Fruit fly (Drosophila melanogaster): Measurements from ENCODE around the gene NHP2.

The NHP2 gene

DNA sequence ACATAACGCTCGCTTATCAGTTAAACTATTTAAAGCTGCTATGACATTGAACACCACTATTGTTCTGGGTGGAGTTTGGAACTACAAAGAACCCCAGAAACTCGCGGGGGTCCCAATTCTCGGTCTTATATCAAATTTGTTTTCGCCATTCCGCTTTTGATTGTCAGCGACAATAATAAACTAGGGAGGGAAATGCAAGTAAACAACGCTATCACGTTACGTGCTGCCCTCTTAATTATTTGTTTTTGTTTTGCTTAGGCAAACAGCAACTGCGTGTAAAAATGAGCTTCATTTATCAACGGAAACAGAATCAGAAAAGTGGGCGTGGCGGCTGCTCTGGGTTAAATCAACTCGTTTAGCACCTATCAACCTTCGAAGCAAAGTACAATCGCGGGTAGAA lies 21.8 kb downstream of the NHP2 start (continued):
- TF ChIP-seq tll (GFP tag; optimal IDR thresholded peaks at IDR 0.05) (no peak), Camta (GFP tag; optimal IDR thresholded peaks at IDR 0.05) (no peak), CG15073 (GFP tag; optimal IDR thresholded peaks at IDR 0.05) (no peak), ATbp (GFP tag; optimal IDR thresholded peaks at IDR 0.05) (peak; percentile 74), twi (tag; optimal IDR thresholded peaks at IDR 0.05) (no peak), Sry-δ (GFP tag; optimal IDR thresholded peaks at IDR 0.05) (no peak), CG30403 (GFP tag; optimal IDR thresholded peaks at IDR 0.05) (no peak), seq (GFP tag; IDR thresholded peaks at IDR 0.05) (peak; percentile 47), luna (GFP tag; optimal IDR thresholded peaks at IDR 0.05) (no peak), Vsx1 (GFP tag; optimal IDR thresholded peaks at IDR 0.05) (peak; percentile 43), CG31441 (GFP tag; IDR thresholded peaks at IDR 0.05) (no peak), Dbx (GFP tag; IDR thresholded peaks at IDR 0.05) (0 out of 3 replicates have a peak, but pooled peaks have one; percentile 8), slbo (GFP tag; IDR thresholded peaks at IDR 0.05) (no peak), CG11398 (GFP tag; optimal IDR thresholded peaks at IDR 0.05) (peak; percentile 11), maf-S (GFP tag; optimal IDR thresholded peaks at IDR 0.05) (no peak), da (GFP tag; optimal IDR thresholded peaks at IDR 0.05) (no peak), ac (GFP tag; optimal IDR thresholded peaks at IDR 0.05) (no peak), Xbp1 (GFP tag; optimal IDR thresholded peaks at IDR 0.05) (no peak), tup (GFP tag; optimal IDR thresholded peaks at IDR 0.05) (peak; percentile 18), Atf6 (GFP tag; IDR thresholded peaks at IDR 0.05) (peak; percentile 44; the same call in 1 of the 2 replicates), CG2199 (GFP tag; IDR thresholded peaks at IDR 0.05) (no peak), HmgZ (tag; optimal IDR thresholded peaks at IDR 0.05) (peak; percentile 8), pnt (GFP tag; optimal IDR thresholded peaks at IDR 0.05) (no peak), CG5180 (GFP tag; optimal IDR thresholded peaks at IDR 0.05) (peak; percentile 27), ken (GFP tag; IDR thresholded peaks at IDR 0.05) (no peak), Trl (optimal IDR thresholded peaks at IDR 0.05) (no peak), Trl (GFP tag; optimal IDR thresholded peaks at IDR 0.05) (peak; percentile 11), CG31388 (GFP tag; optimal IDR thresholded peaks at IDR 0.05) (no peak), Spps (tag; optimal IDR thresholded peaks at IDR 0.05) (no peak), Tbp (GFP tag; optimal IDR thresholded peaks at IDR 0.05) (no peak), CG4820 (GFP tag; optimal IDR thresholded peaks at IDR 0.05) (no peak), CG6683 (GFP tag; optimal IDR thresholded peaks at IDR 0.05) (no peak), Kr (GFP tag; optimal IDR thresholded peaks at IDR 0.05) (peak; percentile 29), CG9609 (GFP tag; optimal IDR thresholded peaks at IDR 0.05) (no peak), toy (GFP tag; IDR thresholded peaks at IDR 0.05) (no peak), yki (optimal IDR thresholded peaks at IDR 0.05) (no peak), Ada2b (GFP tag; IDR thresholded peaks at IDR 0.05) (no peak), dysf (GFP tag; IDR thresholded peaks at IDR 0.05) (peak; percentile 28; the same call in 1 of the 3 replicates), Poxn (GFP tag; IDR thresholded peaks at IDR 0.05) (no peak), ranshi (GFP tag; IDR thresholded peaks at IDR 0.05) (peak; percentile 21; the same call in 1 of the 2 replicates), Atf-2 (GFP tag; optimal IDR thresholded peaks at IDR 0.05) (no peak), CG12219 (GFP tag; optimal IDR thresholded peaks at IDR 0.05) (peak; percentile 24), CG1233 (GFP tag; optimal IDR thresholded peaks at IDR 0.05) (peak; percentile 44), ato (GFP tag; IDR thresholded peaks at IDR 0.05; ENCODE audit: partially characterized antibody) (no peak), CoRest (tag; optimal IDR thresholded peaks at IDR 0.05) (peak; percentile 9), grn (GFP tag; optimal IDR thresholded peaks at IDR 0.05) (no peak), fu2 (GFP tag; optimal IDR thresholded peaks at IDR 0.05) (no peak), mirr (GFP tag; optimal IDR thresholded peaks at IDR 0.05) (peak; percentile 38), sima (GFP tag; optimal IDR thresholded peaks at IDR 0.05) (peak; percentile 6), slp2 (GFP tag; optimal IDR thresholded peaks at IDR 0.05) (no peak), CG32772 (GFP tag; IDR thresholded peaks at IDR 0.05) (no peak), tna (GFP tag; IDR thresholded peaks at IDR 0.05; ENCODE audit: partially characterized antibody) (no peak), bsh (GFP tag; optimal IDR thresholded peaks at IDR 0.05) (peak in 1 of 2 experiments; percentile 62)

Data from whole organism, embryonic.